Worm (Caenorhabditis elegans) whole organism, late embryonic: ENCODE results near the gene B0218.7.

ENCODE experiments used
- C38D4.7 ChIP-seq: fragments of 200-800 bp; sonication (Bioruptor generic); optimal IDR thresholded peaks from 2 replicates; lab custom pipeline; 2018; ENCODE audit warnings: mild to moderate bottlenecking, missing genetic modification characterization, moderate library complexity, missing compliant biosample characterization
- T23F11.4 ChIP-seq: fragments of 200-800 bp; sonication (Bioruptor generic); optimal IDR thresholded peaks from 2 replicates; lab custom pipeline; 2018; ENCODE audit warnings: mild to moderate bottlenecking, missing genetic modification characterization, missing compliant biosample characterization
- ama-1 ChIP-seq: fragments of 150-350 bp; optimal IDR thresholded peaks from 2 replicates; lab custom pipeline; 2014
- ceh-18 ChIP-seq: sonication (generic microtip); optimal IDR thresholded peaks from 2 replicates; lab custom pipeline; 2016; ENCODE audit warnings: missing genetic modification characterization, missing compliant biosample characterization
- ceh-19 ChIP-seq: fragments of 200-800 bp; sonication (Bioruptor generic); optimal IDR thresholded peaks from 2 replicates; lab custom pipeline; 2018; ENCODE audit warnings: mild to moderate bottlenecking, missing genetic modification characterization, missing compliant biosample characterization
- ceh-30 ChIP-seq: fragments of 150-350 bp; optimal IDR thresholded peaks from 2 replicates; lab custom pipeline; 2014; ENCODE audit warnings: missing biosample characterization, missing genetic modification characterization
- lim-6 ChIP-seq: sonication (generic microtip); optimal IDR thresholded peaks from 2 replicates; lab custom pipeline; 2016; ENCODE audit warnings: missing genetic modification characterization, missing compliant biosample characterization
- lin-11 ChIP-seq: fragments of 200-800 bp; sonication (Bioruptor generic); optimal IDR thresholded peaks from 2 replicates; lab custom pipeline; 2018; ENCODE audit warnings: mild to moderate bottlenecking, missing genetic modification characterization, missing compliant biosample characterization
- madf-2 ChIP-seq: sonication (generic microtip); optimal IDR thresholded peaks from 2 replicates; lab custom pipeline; 2017; ENCODE audit warnings: missing genetic modification characterization, missing compliant biosample characterization
- nhr-11 ChIP-seq: fragments of 150-350 bp; optimal IDR thresholded peaks from 2 replicates; lab custom pipeline; 2014; ENCODE audit warnings: missing biosample characterization, missing genetic modification characterization
- pag-3 ChIP-seq: sonication (generic microtip); optimal IDR thresholded peaks from 2 replicates; lab custom pipeline; 2016; ENCODE audit warnings: missing compliant biosample characterization, missing genetic modification characterization, borderline replicate concordance
- pax-1 ChIP-seq: fragments of 150-350 bp; optimal IDR thresholded peaks from 2 replicates; lab custom pipeline; 2014; ENCODE audit warnings: missing biosample characterization, missing genetic modification characterization
- tbx-2 ChIP-seq: sonication (generic microtip); optimal IDR thresholded peaks from 2 replicates; lab custom pipeline; 2016; ENCODE audit warnings: missing genetic modification characterization, missing compliant biosample characterization
- zip-5 ChIP-seq: sonication (generic microtip); optimal IDR thresholded peaks from 2 replicates; lab custom pipeline; 2016; ENCODE audit warnings: missing genetic modification characterization, missing compliant biosample characterization

DNA sequence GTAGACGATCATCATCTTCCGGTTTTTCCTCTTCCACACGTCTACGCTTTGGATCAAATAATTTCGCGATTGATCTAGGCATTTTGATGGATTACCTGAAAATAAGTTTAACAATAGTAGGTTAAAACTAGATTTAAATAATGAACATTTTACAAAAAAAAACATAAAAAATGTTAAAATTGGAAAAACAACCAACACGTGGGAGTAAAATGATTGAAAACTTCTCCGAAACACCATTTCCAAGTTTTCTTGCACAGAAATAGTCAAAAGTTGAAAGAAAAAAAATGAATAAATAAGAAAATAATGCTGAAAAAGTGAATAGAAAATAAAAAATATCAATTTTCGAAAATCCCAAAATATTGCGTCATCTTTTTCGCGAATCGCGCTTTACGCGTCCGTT is 45.9 kb upstream of the B0218.7 start, which contains the start of gene C07G1.7:
- no peak for TF ChIP-seq ama-1 (lab: Kevin White, UChicago)
- no peak for TF ChIP-seq C38D4.7 (GFP tag; lab: Kevin White, UChicago)
- no peak for TF ChIP-seq ceh-18 (tag; lab: Kevin White, UChicago)
- no peak for TF ChIP-seq T23F11.4 (GFP tag; lab: Kevin White, UChicago)
- TF ChIP-seq ceh-19 (GFP tag; lab: Kevin White, UChicago), result no peak
- no peak for TF ChIP-seq tbx-2
- no peak for TF ChIP-seq nhr-11 (tag; lab: Kevin White, UChicago)
- TF ChIP-seq pag-3 (tag; lab: Kevin White, UChicago), result no peak
- no peak for TF ChIP-seq lin-11
- TF ChIP-seq pax-1 (tag; lab: Kevin White, UChicago), result no peak
- no peak for TF ChIP-seq lim-6
- no peak for TF ChIP-seq ceh-30 (tag; lab: Kevin White, UChicago)
- TF ChIP-seq madf-2 (tag; lab: Kevin White, UChicago), result no peak
- TF ChIP-seq zip-5 (tag; lab: Kevin White, UChicago), result no peak
